ENCODE assay signal across 1 fruit fly cellular context in the genomic region with DNA sequence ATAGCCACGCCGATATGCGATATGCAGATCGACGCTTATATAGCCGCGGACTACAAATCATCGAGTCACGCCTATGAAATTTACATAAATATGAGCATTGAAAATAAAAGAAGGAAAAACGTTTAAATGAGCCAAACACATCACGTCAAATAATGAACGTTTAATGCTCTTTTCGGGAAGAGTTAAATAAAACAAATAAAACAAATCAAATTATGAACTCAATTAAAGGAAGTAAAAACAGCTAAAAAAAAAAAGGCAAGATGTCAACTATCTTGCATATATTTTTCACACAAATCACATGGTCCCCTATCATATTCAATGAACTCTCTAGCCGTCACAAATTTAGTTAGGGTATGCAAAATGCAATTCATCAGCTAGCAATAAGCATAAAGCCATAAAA.
TF ChIP-seq lines count a peak whose summit lies in the region.

No protein-coding gene starts in this region.

TF ChIP-seq in whole organism, embryonic, 481 proteins besides CTCF, POLR2A, EP300 and RAD21 (continued from another document):
- peak; percentile 20; the same call in 1 of the 2 replicates for TF ChIP-seq Ada2b (GFP tag; IDR thresholded peaks at IDR 0.05; lab: Robert Waterston, UW)
- peak; percentile 9 for TF ChIP-seq fd96Cb (tag; optimal IDR thresholded peaks at IDR 0.05; lab: Kevin White, UChicago)
- TF ChIP-seq CG17385 (GFP tag; optimal IDR thresholded peaks at IDR 0.05; lab: Kevin White, UChicago): peak; percentile 10
- peak; percentile 29 for TF ChIP-seq nmo (GFP tag; optimal IDR thresholded peaks at IDR 0.05; lab: Kevin White, UChicago)
- peak; percentile 5 for TF ChIP-seq Xbp1 (GFP tag; optimal IDR thresholded peaks at IDR 0.05; lab: Kevin White, UChicago)
- no peak for TF ChIP-seq ken (GFP tag; IDR thresholded peaks at IDR 0.05; lab: Robert Waterston, UW)
- peak in 1 of 2 experiments; percentile 58 for TF ChIP-seq Hr51 (GFP tag; optimal IDR thresholded peaks at IDR 0.05; lab: Kevin White, UChicago)
- peak; percentile 53 for TF ChIP-seq CG14441 (GFP tag; IDR thresholded peaks at IDR 0.05; lab: Robert Waterston, UW)
- TF ChIP-seq amos (GFP tag; IDR thresholded peaks at IDR 0.05; lab: Robert Waterston, UW; ENCODE audit: partially characterized antibody): no peak
- 0 out of 2 replicates have a peak, but pooled peaks have one; percentile 6 for TF ChIP-seq esg (GFP tag; conservative IDR thresholded peaks at IDR 0.05; lab: Robert Waterston, UW)
- peak; percentile 66 for TF ChIP-seq Sox102F (GFP tag; optimal IDR thresholded peaks at IDR 0.05; lab: Kevin White, UChicago)
- no peak for TF ChIP-seq CG12744 (GFP tag; optimal IDR thresholded peaks at IDR 0.05; lab: Kevin White, UChicago)
- TF ChIP-seq E2f2 (GFP tag; IDR thresholded peaks at IDR 0.05; lab: Robert Waterston, UW): peak; percentile 14; the same call in 1 of the 2 replicates
- peak; percentile 38; the same call in 1 of the 2 replicates for TF ChIP-seq stc (GFP tag; IDR thresholded peaks at IDR 0.05; lab: Robert Waterston, UW)
- TF ChIP-seq nom (GFP tag; optimal IDR thresholded peaks at IDR 0.05; lab: Kevin White, UChicago): no peak
- TF ChIP-seq CG10462 (GFP tag; optimal IDR thresholded peaks at IDR 0.05; lab: Kevin White, UChicago): no peak
- peak; percentile 66 for TF ChIP-seq dmrt99B (tag; optimal IDR thresholded peaks at IDR 0.05; lab: Kevin White, UChicago)
- TF ChIP-seq pan (optimal IDR thresholded peaks at IDR 0.05; lab: Kevin White, UChicago): no peak
- peak in 1 of 2 experiments; percentile 26 for TF ChIP-seq pan (GFP tag; optimal IDR thresholded peaks at IDR 0.05 in 1 of 2, IDR thresholded peaks at IDR 0.05 in 1 of 2)
- no peak for TF ChIP-seq jigr1 (GFP tag; IDR thresholded peaks at IDR 0.05; lab: Robert Waterston, UW)
- TF ChIP-seq bsh (GFP tag; optimal IDR thresholded peaks at IDR 0.05; lab: Kevin White, UChicago): peak in 1 of 2 experiments; percentile 1
- no peak for TF ChIP-seq bigmax (GFP tag; optimal IDR thresholded peaks at IDR 0.05; lab: Kevin White, UChicago)
- peak; percentile 61 for TF ChIP-seq D19A (tag; optimal IDR thresholded peaks at IDR 0.05; lab: Kevin White, UChicago)
- TF ChIP-seq nerfin-2 (GFP tag; IDR thresholded peaks at IDR 0.05; lab: Robert Waterston, UW; ENCODE audit: partially characterized antibody): no peak
- peak; percentile 51 for TF ChIP-seq sens (GFP tag; lab: Kevin White, UChicago)
- TF ChIP-seq Mad (GFP tag; optimal IDR thresholded peaks at IDR 0.05; lab: Kevin White, UChicago): no peak
- TF ChIP-seq grau (tag; optimal IDR thresholded peaks at IDR 0.05; lab: Kevin White, UChicago): peak; percentile 21
- TF ChIP-seq CG5180 (GFP tag; optimal IDR thresholded peaks at IDR 0.05; lab: Kevin White, UChicago): no peak
- TF ChIP-seq CG15269 (tag; optimal IDR thresholded peaks at IDR 0.05; lab: Kevin White, UChicago): peak; percentile 51
- peak; percentile 65 for TF ChIP-seq CG11504 (tag; optimal IDR thresholded peaks at IDR 0.05; lab: Kevin White, UChicago)
- TF ChIP-seq Abd-B (GFP tag; optimal IDR thresholded peaks at IDR 0.05; lab: Kevin White, UChicago): peak; percentile 5
- TF ChIP-seq CG18262 (tag; optimal IDR thresholded peaks at IDR 0.05; lab: Kevin White, UChicago): peak; percentile 17
- TF ChIP-seq row (GFP tag; IDR thresholded peaks at IDR 0.05; lab: Robert Waterston, UW): peak; percentile 57
- TF ChIP-seq hbn (GFP tag; IDR thresholded peaks at IDR 0.05; lab: Robert Waterston, UW; ENCODE audit: partially characterized antibody): no peak
- peak; percentile 45; the same call in 1 of the 3 replicates for TF ChIP-seq ci (GFP tag; IDR thresholded peaks at IDR 0.05; lab: Robert Waterston, UW)
- peak; percentile 14 for TF ChIP-seq pnt (GFP tag; optimal IDR thresholded peaks at IDR 0.05; lab: Kevin White, UChicago)
- TF ChIP-seq gem (tag; optimal IDR thresholded peaks at IDR 0.05; lab: Kevin White, UChicago): peak; percentile 52
- peak; percentile 9 for TF ChIP-seq unpg (GFP tag; optimal IDR thresholded peaks at IDR 0.05; lab: Kevin White, UChicago)
- TF ChIP-seq Eip74EF (GFP tag; optimal IDR thresholded peaks at IDR 0.05; lab: Kevin White, UChicago): peak in 1 of 2 experiments; percentile 5
- TF ChIP-seq Sox100B (GFP tag; optimal IDR thresholded peaks at IDR 0.05; lab: Kevin White, UChicago): peak; percentile 17
- 0 out of 2 replicates have a peak, but pooled peaks have one; percentile 27 for TF ChIP-seq ap (GFP tag; IDR thresholded peaks at IDR 0.05; lab: Robert Waterston, UW)
- TF ChIP-seq CG8388 (GFP tag; optimal IDR thresholded peaks at IDR 0.05; lab: Kevin White, UChicago): peak; percentile 7
- TF ChIP-seq CG13424 (tag; optimal IDR thresholded peaks at IDR 0.05; lab: Kevin White, UChicago): peak; percentile 40
- no peak for TF ChIP-seq cato (GFP tag; optimal IDR thresholded peaks at IDR 0.05; lab: Kevin White, UChicago; ENCODE audit: borderline replicate concordance)
- no peak for TF ChIP-seq Sin3A (optimal IDR thresholded peaks at IDR 0.05; lab: Kevin White, UChicago)
- peak; percentile 5 for TF ChIP-seq Antp (GFP tag; optimal IDR thresholded peaks at IDR 0.05; lab: Kevin White, UChicago)
